Worm (Caenorhabditis elegans) whole organism, L4 larva: ENCODE data around the gene pas-1.

Experiments used
- F49E8.2 ChIP-seq: sonication (generic microtip); optimal IDR thresholded peaks from 2 replicates; lab custom pipeline; 2016; ENCODE audit warnings: missing compliant biosample characterization, mild to moderate bottlenecking, missing genetic modification characterization, borderline replicate concordance
- R02D3.7 ChIP-seq: fragments of 150-350 bp; sonication (generic microtip); optimal IDR thresholded peaks from 3 replicates; lab custom pipeline; 2014; ENCODE audit warnings: missing biosample characterization, missing genetic modification characterization
- Y48G9A.11 ChIP-seq: fragments of 200-800 bp; sonication (Bioruptor generic); IDR thresholded peaks from 2 replicates; pipeline ENCODE4 v1.3.6; 2022; ENCODE audit warnings: missing genetic modification reagents, missing genetic modification characterization, missing compliant biosample characterization
- aha-1 ChIP-seq: fragments of 150-350 bp; peaks from one replicate; lab custom pipeline; 2014; ENCODE audit warnings: missing biosample characterization, missing genetic modification characterization
- arid-1 ChIP-seq: fragments of 200-800 bp; sonication (Bioruptor generic); conservative IDR thresholded peaks from 2 replicates; pipeline ENCODE4 v1.3.6; 2022; ENCODE audit warnings: missing genetic modification reagents, missing genetic modification characterization, missing compliant biosample characterization
- ceh-28 ChIP-seq: fragments of 150-350 bp; optimal IDR thresholded peaks from 2 replicates; lab custom pipeline; 2014; ENCODE audit warnings: missing biosample characterization, missing genetic modification reagents, missing genetic modification characterization
- ceh-44 ChIP-seq: fragments of 200-800 bp; sonication (Bioruptor generic); IDR thresholded peaks from 2 replicates; pipeline ENCODE4 v1.3.6; 2022; ENCODE audit warnings: missing genetic modification reagents, missing genetic modification characterization, missing compliant biosample characterization
- ces-1 ChIP-seq: fragments of 150-350 bp; sonication (generic microtip); optimal IDR thresholded peaks from 4 replicates; lab custom pipeline; 2014; ENCODE audit warnings: missing biosample characterization, missing genetic modification reagents, missing genetic modification characterization
- ctbp-1 ChIP-seq: fragments of 200-800 bp; sonication (Bioruptor generic); IDR thresholded peaks from 2 replicates; pipeline ENCODE4 v1.3.6; 2022; ENCODE audit warnings: missing genetic modification reagents, missing genetic modification characterization, missing compliant biosample characterization
- daf-16 ChIP-seq, 3 experiments: sonication (generic microtip); optimal IDR thresholded peaks; 2 replicates each; lab custom pipeline; 2016 to 2017; ENCODE audit warnings: missing genetic modification characterization in 3 of 3, missing genetic modification reagents in 3 of 3, mild to moderate bottlenecking in 2 of 3, missing compliant biosample characterization in 2 of 3, missing biosample characterization in 1 of 3, moderate library complexity in 1 of 3
- daf-19 ChIP-seq: fragments of 200-800 bp; sonication (Bioruptor generic); conservative IDR thresholded peaks from 2 replicates; pipeline ENCODE4 v1.3.6; 2022; ENCODE audit warnings: missing genetic modification characterization, missing compliant biosample characterization
- dmd-6 ChIP-seq: fragments of 200-800 bp; sonication (Bioruptor generic); IDR thresholded peaks from 2 replicates; pipeline ENCODE4 v1.3.6; 2022; ENCODE audit warnings: missing genetic modification reagents, missing genetic modification characterization, missing compliant biosample characterization
- dmd-8 ChIP-seq: fragments of 200-800 bp; sonication (Bioruptor generic); IDR thresholded peaks from 2 replicates; pipeline ENCODE4 v1.3.6; 2022; ENCODE audit warnings: missing genetic modification characterization, missing compliant biosample characterization
- dmd-9 ChIP-seq: fragments of 200-800 bp; sonication (Bioruptor generic); IDR thresholded peaks from 2 replicates; pipeline ENCODE4 v1.3.6; 2022; ENCODE audit warnings: missing genetic modification reagents, missing genetic modification characterization, missing compliant biosample characterization
- duxl-1 ChIP-seq: sonication (generic microtip); optimal IDR thresholded peaks from 2 replicates; lab custom pipeline; 2016; ENCODE audit warnings: mild to moderate bottlenecking, missing genetic modification characterization, moderate library complexity, missing compliant biosample characterization; ENCODE audit not compliant: poor library complexity
- dve-1 ChIP-seq: sonication (generic microtip); optimal IDR thresholded peaks from 2 replicates; lab custom pipeline; 2017; ENCODE audit warnings: antibody characterized with exemption, mild to moderate bottlenecking, missing genetic modification characterization, missing compliant biosample characterization; ENCODE audit not compliant: insufficient read depth
- egl-43 ChIP-seq: fragments of 200-800 bp; sonication (Bioruptor generic); IDR thresholded peaks from 2 replicates; pipeline ENCODE4 v1.3.6; 2022; ENCODE audit warnings: missing genetic modification reagents, missing genetic modification characterization, missing compliant biosample characterization
- hif-1 ChIP-seq, 2 experiments: sonication (generic microtip); optimal IDR thresholded peaks; 2 replicates each; lab custom pipeline; 2016 to 2017; ENCODE audit warnings: missing compliant biosample characterization in 2 of 2, missing genetic modification characterization in 2 of 2, missing genetic modification reagents in 2 of 2, missing genotype in 2 of 2, mild to moderate bottlenecking in 1 of 2
- jun-1 ChIP-seq: fragments of 150-350 bp; optimal IDR thresholded peaks from 2 replicates; lab custom pipeline; 2014; ENCODE audit warnings: missing biosample characterization, missing genetic modification reagents, missing genetic modification characterization
- lim-7 ChIP-seq: fragments of 200-800 bp; sonication (Bioruptor generic); IDR thresholded peaks from 2 replicates; pipeline ENCODE4 v1.3.6; 2022; ENCODE audit warnings: missing genetic modification characterization, missing compliant biosample characterization
- lin-15B ChIP-seq: fragments of 150-350 bp; sonication (generic microtip); optimal IDR thresholded peaks from 3 replicates; lab custom pipeline; 2014; ENCODE audit warnings: missing biosample characterization, missing genetic modification characterization
- lin-38 ChIP-seq: fragments of 200-800 bp; sonication (Bioruptor generic); IDR thresholded peaks from 2 replicates; pipeline ENCODE4 v1.3.6; 2022; ENCODE audit warnings: missing genetic modification reagents, missing genetic modification characterization, missing compliant biosample characterization
- lin-39 ChIP-seq: fragments of 150-350 bp; optimal IDR thresholded peaks from 2 replicates; lab custom pipeline; 2014; ENCODE audit warnings: missing biosample characterization, missing genetic modification reagents, missing genetic modification characterization
- mdt-29 ChIP-seq: fragments of 200-800 bp; sonication (Bioruptor generic); IDR thresholded peaks from 2 replicates; pipeline ENCODE4 v1.3.6; 2022; ENCODE audit warnings: missing genetic modification reagents, missing genetic modification characterization, missing compliant biosample characterization
- mes-2 ChIP-seq: sonication (generic microtip); optimal IDR thresholded peaks from 2 replicates; lab custom pipeline; 2016; ENCODE audit warnings: missing genotype, mild to moderate bottlenecking, missing genetic modification characterization, missing compliant biosample characterization; ENCODE audit not compliant: poor library complexity, severe bottlenecking
- nhr-28 ChIP-seq: fragments of 150-350 bp; optimal IDR thresholded peaks from 2 replicates; lab custom pipeline; 2014; ENCODE audit warnings: missing biosample characterization, missing genetic modification characterization
- nhr-48 ChIP-seq: sonication (generic microtip); optimal IDR thresholded peaks from 2 replicates; lab custom pipeline; 2016; ENCODE audit warnings: mild to moderate bottlenecking, missing genetic modification characterization, missing compliant biosample characterization
- nhr-76 ChIP-seq: fragments of 150-350 bp; optimal IDR thresholded peaks from 2 replicates; lab custom pipeline; 2014; ENCODE audit warnings: missing biosample characterization, missing genetic modification characterization
- php-3 ChIP-seq: fragments of 200-800 bp; sonication (Bioruptor generic); IDR thresholded peaks from 2 replicates; pipeline ENCODE4 v1.3.6; 2022; ENCODE audit warnings: missing genetic modification reagents, missing genetic modification characterization, missing compliant biosample characterization
- saeg-2 ChIP-seq: fragments of 200-800 bp; sonication (Bioruptor generic); IDR thresholded peaks from 2 replicates; pipeline ENCODE4 v1.3.6; 2022; ENCODE audit warnings: missing genetic modification reagents, missing genetic modification characterization, missing compliant biosample characterization
- set-16 ChIP-seq: fragments of 200-800 bp; sonication (Bioruptor generic); IDR thresholded peaks from 2 replicates; pipeline ENCODE4 v1.3.6; 2022; ENCODE audit warnings: missing genetic modification reagents, missing genetic modification characterization, missing compliant biosample characterization
- snpc-1.2 ChIP-seq: fragments of 200-800 bp; sonication (Bioruptor generic); IDR thresholded peaks from 2 replicates; pipeline ENCODE4 v1.3.6; 2022; ENCODE audit warnings: missing genetic modification reagents, missing genetic modification characterization, missing compliant biosample characterization
- spr-3 ChIP-seq: fragments of 200-800 bp; sonication (Bioruptor generic); optimal IDR thresholded peaks from 2 replicates; lab custom pipeline; 2018; ENCODE audit warnings: mild to moderate bottlenecking, missing genetic modification characterization, missing compliant biosample characterization
- unc-130 ChIP-seq: sonication (generic microtip); optimal IDR thresholded peaks from 2 replicates; lab custom pipeline; 2016; ENCODE audit warnings: missing genetic modification reagents, missing genetic modification characterization, missing compliant biosample characterization
- unc-62 ChIP-seq, 3 experiments: fragments of 150-350 bp in 1 of 3; sonication (generic microtip); optimal IDR thresholded peaks in 2 of 3; peaks in 1 of 3; 1 replicate in 1 of 3; 2 replicates in 2 of 3; lab custom pipeline; 2014 to 2017; ENCODE audit warnings: missing biosample characterization in 3 of 3, missing genetic modification characterization in 3 of 3, missing genetic modification reagents in 3 of 3, missing genotype in 1 of 3
- vab-7 ChIP-seq: fragments of 200-800 bp; sonication (Bioruptor generic); IDR thresholded peaks from 2 replicates; pipeline ENCODE4 v1.3.6; 2022; ENCODE audit warnings: missing genetic modification reagents, missing genetic modification characterization, missing compliant biosample characterization
- ztf-11 ChIP-seq: fragments of 150-350 bp; optimal IDR thresholded peaks from 2 replicates; lab custom pipeline; 2014; ENCODE audit warnings: missing biosample characterization, missing genetic modification characterization
- ztf-7 ChIP-seq: fragments of 150-350 bp; optimal IDR thresholded peaks from 2 replicates; lab custom pipeline; 2014; ENCODE audit warnings: missing biosample characterization, missing genetic modification characterization

pas-1 gene

ce11 chrV:14463087-14463486 is 40.7 kb upstream of the pas-1 start, which contains the start of gene F08H9.3 (continued):
- 0 out of 2 replicates have a peak, but pooled peaks have one; percentile 13 for TF ChIP-seq saeg-2 (GFP tag; lab: Robert Waterston, UW)
- peak; percentile 76 for TF ChIP-seq dve-1 (tag; lab: Kevin White, UChicago)
- TF ChIP-seq php-3 (GFP tag; lab: Robert Waterston, UW) = peak; percentile 58; the same call in 1 of the 2 replicates
- TF ChIP-seq nhr-48 (tag; lab: Kevin White, UChicago) = peak; percentile 46
- 0 out of 2 replicates have a peak, but pooled peaks have one; percentile 38 for TF ChIP-seq dmd-8 (GFP tag; lab: Robert Waterston, UW)
- TF ChIP-seq mes-2 (tag; lab: Kevin White, UChicago) = peak; percentile 24
- TF ChIP-seq lin-38 (GFP tag; lab: Robert Waterston, UW) = peak; percentile 64
- TF ChIP-seq ceh-44 (GFP tag; lab: Robert Waterston, UW) = peak; percentile 87
- 0 out of 2 replicates have a peak, but pooled peaks have one; percentile 36 for TF ChIP-seq mdt-29
- TF ChIP-seq, all 104 proteins: peak for 27; not testable (repeated sequence) for 77

DNA sequence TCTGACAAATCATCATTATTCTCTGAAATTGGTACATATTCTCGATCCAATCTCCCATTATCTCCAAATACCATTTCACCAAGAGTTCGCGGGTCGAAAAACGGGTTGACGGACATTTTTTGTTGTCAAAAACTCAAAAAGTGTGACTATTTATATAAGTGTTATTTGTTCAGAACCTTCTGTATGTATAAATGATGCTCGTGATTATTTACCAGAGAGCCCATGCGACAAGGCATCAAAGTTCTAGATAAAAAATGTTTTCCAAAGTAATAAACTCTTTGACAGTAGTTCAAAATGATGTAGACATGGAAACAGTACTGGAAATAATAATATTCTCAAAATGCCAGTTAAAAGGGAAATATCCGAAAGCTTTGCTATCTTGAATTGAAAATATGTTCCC is 40.2 kb upstream of the pas-1 start:
- TF ChIP-seq ceh-28 (tag; lab: Kevin White, UChicago) (no peak), aha-1 (peak; percentile 71), daf-16 (GFP tag; optimal IDR thresholded peaks at IDR 0.05; lab: Kevin White, UChicago) (no peak), daf-16 (tag; optimal IDR thresholded peaks at IDR 0.05; lab: Kevin White, UChicago) (peak; percentile 58)

DNA sequence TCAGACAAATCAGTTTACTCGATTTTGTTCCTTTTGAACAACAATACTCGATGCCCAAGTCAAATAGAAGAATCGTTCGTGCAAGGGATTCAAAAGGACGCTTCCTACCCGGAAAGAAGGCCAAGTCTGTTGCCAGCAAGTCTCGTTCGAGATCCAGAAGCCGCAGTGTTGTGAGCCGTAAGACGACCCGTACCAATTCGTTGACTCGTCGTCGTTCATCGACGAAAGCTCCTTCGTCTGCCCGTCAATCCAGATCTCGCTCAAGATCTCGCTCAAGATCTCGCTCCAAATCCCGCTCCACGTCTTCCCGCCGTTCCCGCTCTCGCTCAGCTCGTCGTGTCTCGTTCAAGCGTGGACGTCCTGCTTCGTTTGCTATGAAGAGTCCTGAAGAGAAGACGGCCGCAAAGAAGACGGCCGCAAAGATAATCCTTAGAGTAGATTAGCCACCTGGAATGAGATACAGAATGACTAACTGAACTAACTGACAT is 38.2 kb upstream of the pas-1 start, which contains the start of gene F08H9.2:
Gene F08H9.2, plus strand, starts transcription at position 51 of the 488 bp plus-strand sequence.
- TF ChIP-seq unc-62 (GFP tag; optimal IDR thresholded peaks at IDR 0.05 in 1 of 2; lab: Kevin White, UChicago) = peak in 1 of 2 experiments; percentile 56
- TF ChIP-seq unc-62 (tag; optimal IDR thresholded peaks at IDR 0.05; lab: Kevin White, UChicago) = no peak
- no peak for TF ChIP-seq daf-19
- TF ChIP-seq ztf-7 = no peak
- TF ChIP-seq ctbp-1 (GFP tag; lab: Robert Waterston, UW) = no peak
- no peak for TF ChIP-seq nhr-76
- no peak for TF ChIP-seq ces-1
- TF ChIP-seq set-16 (GFP tag; lab: Robert Waterston, UW) = peak; percentile 72
- TF ChIP-seq egl-43 = no peak
- TF ChIP-seq jun-1 (tag; lab: Kevin White, UChicago) = no peak
- TF ChIP-seq dmd-9 (GFP tag; lab: Robert Waterston, UW) = no peak
- no peak for TF ChIP-seq duxl-1 (tag; lab: Kevin White, UChicago)
- no peak for TF ChIP-seq nhr-28 (tag; lab: Kevin White, UChicago)

ce11 chrV:14460122-14460521 is 37.7 kb upstream of the pas-1 start:
- TF ChIP-seq vab-7 (no peak), F49E8.2 (tag; lab: Kevin White, UChicago) (no peak), lim-7 (GFP tag; lab: Robert Waterston, UW) (no peak), dmd-6 (GFP tag; lab: Robert Waterston, UW) (no peak), R02D3.7 (tag; lab: Kevin White, UChicago) (no peak), lin-15B (tag; lab: Kevin White, UChicago) (no peak), hif-1 (tag; optimal IDR thresholded peaks at IDR 0.05; lab: Kevin White, UChicago) (no peak)
- TF ChIP-seq, all 104 proteins: peak for 0

- TF ChIP-seq snpc-1.2 (peak; percentile 75; the same call in 1 of the 2 replicates), Y48G9A.11 (GFP tag; lab: Robert Waterston, UW) (peak; percentile 62; the same call in 1 of the 2 replicates), spr-3 (no peak), lin-38 (GFP tag; lab: Robert Waterston, UW) (peak; percentile 52), arid-1 (GFP tag; lab: Robert Waterston, UW) (peak; percentile 51; the same call in 1 of the 2 replicates), lin-39 (no peak), ztf-11 (tag; lab: Kevin White, UChicago) (no peak), mes-2 (tag; lab: Kevin White, UChicago) (peak; percentile 10), vab-7 (no peak), F49E8.2 (tag; lab: Kevin White, UChicago) (peak; percentile 85), unc-130 (GFP tag; lab: Kevin White, UChicago) (peak; percentile 74)
Observed at ce11 chrV:14457070-14457469, 34.7 kb upstream of the pas-1 start, which contains the start of gene coh-3. TSS of gene coh-3 (plus strand) at chrV:14457422.
